Fruit fly (Drosophila melanogaster) whole organism, embryonic: ENCODE results near the gene Glg1.

Experiments used
- Ada2b ChIP-seq: fragments of 200-800 bp; sonication (Bioruptor generic); IDR thresholded peaks from 2 replicates; pipeline ENCODE4 v1.3.6; 2022; ENCODE audit warnings: missing biosample characterization, missing genetic modification characterization
- Asciz ChIP-seq: fragments of 200-800 bp; sonication (Bioruptor generic); optimal IDR thresholded peaks from 2 replicates; lab custom pipeline; 2017; ENCODE audit warnings: missing biosample characterization, mild to moderate bottlenecking, missing genetic modification characterization, missing genetic modification reagents
- BtbVII ChIP-seq: fragments of 200-800 bp; sonication (Bioruptor generic); optimal IDR thresholded peaks from 3 replicates; lab custom pipeline; 2017; ENCODE audit warnings: missing biosample characterization, mild to moderate bottlenecking, missing genetic modification characterization
- CG14710 ChIP-seq: fragments of 200-800 bp; sonication (Bioruptor generic); optimal IDR thresholded peaks from 3 replicates; lab custom pipeline; 2019; ENCODE audit warnings: missing biosample characterization, mild to moderate bottlenecking, missing genetic modification characterization, moderate library complexity
- CG14860 ChIP-seq: fragments of 200-800 bp; sonication (Bioruptor generic); IDR thresholded peaks from 3 replicates; pipeline ENCODE4 v1.3.6; 2022; ENCODE audit warnings: missing biosample characterization, missing genetic modification characterization; ENCODE audit not compliant: partially characterized antibody
- CG1529 ChIP-seq: fragments of 200-800 bp; sonication (Bioruptor generic); optimal IDR thresholded peaks from 3 replicates; lab custom pipeline; 2018; ENCODE audit warnings: missing biosample characterization, missing genetic modification characterization
- CG17328 ChIP-seq: fragments of 200-800 bp; sonication (Bioruptor generic); IDR thresholded peaks from 2 replicates; pipeline ENCODE4 v1.3.6; 2022; ENCODE audit warnings: missing biosample characterization, missing genetic modification characterization
- CG18011 ChIP-seq: fragments of 200-800 bp; sonication (Bioruptor generic); optimal IDR thresholded peaks from 2 replicates; lab custom pipeline; 2017; ENCODE audit warnings: missing biosample characterization, missing genetic modification characterization, mild to moderate bottlenecking, moderate library complexity, missing genotype
- CG1832 ChIP-seq: fragments of 200-800 bp; sonication (Bioruptor generic); optimal IDR thresholded peaks from 2 replicates; lab custom pipeline; 2017; ENCODE audit warnings: missing biosample characterization, mild to moderate bottlenecking, missing genetic modification characterization, inconsistent platforms
- CG18619 ChIP-seq: fragments of 200-800 bp; sonication (Bioruptor generic); optimal IDR thresholded peaks from 3 replicates; lab custom pipeline; 2017; ENCODE audit warnings: missing biosample characterization, mild to moderate bottlenecking, missing genetic modification characterization
- CG2116 ChIP-seq: fragments of 200-800 bp; sonication (Bioruptor generic); optimal IDR thresholded peaks from 3 replicates; lab custom pipeline; 2018; ENCODE audit warnings: missing biosample characterization, mild to moderate bottlenecking, missing genetic modification characterization
- CG30403 ChIP-seq: fragments of 200-800 bp; sonication (Bioruptor generic); optimal IDR thresholded peaks from 3 replicates; lab custom pipeline; 2016; ENCODE audit warnings: missing biosample characterization, missing genetic modification characterization
- CG3065 ChIP-seq: fragments of 200-800 bp; sonication (Bioruptor generic); optimal IDR thresholded peaks from 2 replicates; lab custom pipeline; 2016; ENCODE audit warnings: missing biosample characterization, missing genetic modification characterization
- CG32532 ChIP-seq: fragments of 200-800 bp; sonication (Bioruptor generic); IDR thresholded peaks from 2 replicates; pipeline ENCODE4 v1.3.6; 2022; ENCODE audit warnings: missing biosample characterization, missing genetic modification characterization
- CG3726 ChIP-seq: fragments of 200-800 bp; sonication (Bioruptor generic); IDR thresholded peaks from 3 replicates; pipeline ENCODE4, ENCODE4 v1.3.6; 2022; ENCODE audit warnings: missing biosample characterization, missing genetic modification characterization
- CG4328 ChIP-seq: fragments of 200-800 bp; sonication (Bioruptor generic); optimal IDR thresholded peaks from 3 replicates; lab custom pipeline; 2017; ENCODE audit warnings: missing biosample characterization, missing genetic modification reagents, missing genetic modification characterization
- CG6813 ChIP-seq: fragments of 200-800 bp; sonication (Bioruptor generic); optimal IDR thresholded peaks from 2 replicates; lab custom pipeline; 2017; ENCODE audit warnings: missing biosample characterization, missing genetic modification characterization, mild to moderate bottlenecking, moderate library complexity, missing genetic modification reagents
- CG7372 ChIP-seq: fragments of 200-800 bp; sonication (Bioruptor generic); IDR thresholded peaks from 2 replicates; pipeline ENCODE4 v1.3.6; 2022; ENCODE audit warnings: missing biosample characterization, missing genetic modification characterization
- CG9932 ChIP-seq: fragments of 200-800 bp; sonication (Bioruptor generic); IDR thresholded peaks from 2 replicates; pipeline ENCODE4 v1.3.6; 2022; ENCODE audit warnings: missing biosample characterization, missing genetic modification characterization
- Chrac-16 ChIP-seq: fragments of 200-800 bp; sonication (Bioruptor generic); optimal IDR thresholded peaks from 3 replicates; lab custom pipeline; 2016; ENCODE audit warnings: missing biosample characterization, missing genetic modification characterization
- CrebB ChIP-seq: fragments of 200-800 bp; sonication (Bioruptor generic); optimal IDR thresholded peaks from 3 replicates; lab custom pipeline; 2018; ENCODE audit warnings: missing biosample characterization, mild to moderate bottlenecking, missing genetic modification characterization
- D19B ChIP-seq: fragments of 200-800 bp; sonication (Bioruptor generic); optimal IDR thresholded peaks from 2 replicates; lab custom pipeline; 2017; ENCODE audit warnings: missing biosample characterization, mild to moderate bottlenecking, missing genetic modification characterization
- Dip2 ChIP-seq: fragments of 200-800 bp; sonication (Bioruptor generic); IDR thresholded peaks from 2 replicates; pipeline ENCODE4 v1.3.6; 2022; ENCODE audit warnings: missing biosample characterization, missing genetic modification characterization
- Eip74EF ChIP-seq, 2 experiments: fragments of 200-800 bp in 1 of 2; fragments of >200 bp in 1 of 2; sonication (Bioruptor generic) in 1 of 2; optimal IDR thresholded peaks; 2 replicates each; lab custom pipeline; 2017 to 2019; ENCODE audit warnings: missing biosample characterization in 2 of 2, missing genetic modification characterization in 2 of 2, mild to moderate bottlenecking in 1 of 2, moderate library complexity in 1 of 2
- GATAe ChIP-seq: fragments of 200-800 bp; sonication (Bioruptor generic); conservative IDR thresholded peaks from 2 replicates; pipeline ENCODE4 v1.3.6; 2022; ENCODE audit warnings: missing biosample characterization, missing genetic modification characterization
- HmgD ChIP-seq: fragments of 200-800 bp; sonication (Bioruptor generic); optimal IDR thresholded peaks from 3 replicates; lab custom pipeline; 2016; ENCODE audit warnings: missing biosample characterization, missing genetic modification characterization
- Kr ChIP-seq: fragments of 200-800 bp; sonication (Bioruptor generic); optimal IDR thresholded peaks from 2 replicates; lab custom pipeline; 2017; ENCODE audit warnings: missing biosample characterization, mild to moderate bottlenecking, missing genetic modification characterization
- NfI ChIP-seq: fragments of 200-800 bp; sonication (Bioruptor generic); optimal IDR thresholded peaks from 3 replicates; lab custom pipeline; 2018; ENCODE audit warnings: missing biosample characterization, mild to moderate bottlenecking, missing genetic modification characterization, moderate library complexity
- PHDP ChIP-seq: fragments of 200-800 bp; sonication (Bioruptor generic); optimal IDR thresholded peaks from 3 replicates; lab custom pipeline; 2018; ENCODE audit warnings: missing biosample characterization, mild to moderate bottlenecking, missing genetic modification characterization, moderate library complexity
- Sox100B ChIP-seq: fragments of 200-800 bp; sonication (Bioruptor generic); optimal IDR thresholded peaks from 3 replicates; lab custom pipeline; 2018; ENCODE audit warnings: missing biosample characterization, mild to moderate bottlenecking, missing genetic modification characterization
- Sry-δ ChIP-seq: fragments of 200-800 bp; sonication (Bioruptor generic); optimal IDR thresholded peaks from 2 replicates; lab custom pipeline; 2016; ENCODE audit warnings: missing biosample characterization, missing genetic modification characterization
- Taf1 ChIP-seq: fragments of 200-800 bp; sonication (Bioruptor generic); IDR thresholded peaks from 2 replicates; pipeline ENCODE4 v1.3.6; 2022; ENCODE audit warnings: missing biosample characterization, missing genetic modification characterization
- amos ChIP-seq: fragments of 200-800 bp; sonication (Bioruptor generic); IDR thresholded peaks from 2 replicates; pipeline ENCODE4 v1.3.6; 2022; ENCODE audit warnings: missing biosample characterization, missing genetic modification characterization; ENCODE audit not compliant: partially characterized antibody
- gce ChIP-seq: fragments of 200-800 bp; sonication (Bioruptor generic); IDR thresholded peaks from 3 replicates; pipeline ENCODE4 v1.3.6; 2022; ENCODE audit warnings: missing biosample characterization, missing genetic modification characterization
- gro ChIP-seq: fragments of 200-800 bp; sonication (Bioruptor generic); optimal IDR thresholded peaks from 2 replicates; lab custom pipeline; 2016; ENCODE audit warnings: missing biosample characterization, missing genetic modification characterization
- odd ChIP-seq: fragments of 200-800 bp; sonication (Bioruptor generic); optimal IDR thresholded peaks from 2 replicates; lab custom pipeline; 2017; ENCODE audit warnings: missing biosample characterization, mild to moderate bottlenecking, missing genetic modification characterization
- onecut ChIP-seq: fragments of 200-800 bp; sonication (Bioruptor generic); IDR thresholded peaks from 2 replicates; pipeline ENCODE4 v1.3.6; 2022; ENCODE audit warnings: missing biosample characterization, missing genetic modification characterization
- ranshi ChIP-seq: fragments of 200-800 bp; sonication (Bioruptor generic); IDR thresholded peaks from 2 replicates; pipeline ENCODE4 v1.3.6; 2022; ENCODE audit warnings: missing biosample characterization, missing genetic modification characterization
- tgo ChIP-seq: fragments of 200-800 bp; sonication (Bioruptor generic); IDR thresholded peaks from 3 replicates; pipeline ENCODE4 v1.3.6; 2022; ENCODE audit warnings: missing biosample characterization, missing genetic modification characterization
- tin ChIP-seq: fragments of 200-800 bp; sonication (Bioruptor generic); optimal IDR thresholded peaks from 3 replicates; lab custom pipeline; 2016; ENCODE audit warnings: missing biosample characterization, missing genetic modification characterization
- z ChIP-seq: fragments of 200-800 bp; sonication (Bioruptor generic); IDR thresholded peaks from 3 replicates; pipeline ENCODE4 v1.3.6; 2022; ENCODE audit warnings: missing biosample characterization, missing genetic modification characterization

Gene Glg1

dm6 chr3L:21496865-21497634, 10.3 kb downstream of the Glg1 start, which contains the start of gene Hr78 (continued):
- no peak for TF ChIP-seq Sry-δ (GFP tag; lab: Kevin White, UChicago)
- peak; percentile 77 for TF ChIP-seq NfI (GFP tag; lab: Kevin White, UChicago)
- TF ChIP-seq CG9932: peak; percentile 49
- TF ChIP-seq CG17328 (GFP tag; lab: Robert Waterston, UW): peak; percentile 66; the same call in 1 of the 2 replicates
- TF ChIP-seq D19B: peak; percentile 69
- no peak for TF ChIP-seq Kr (GFP tag; lab: Kevin White, UChicago)
- peak; percentile 58 for TF ChIP-seq Chrac-16 (GFP tag; lab: Kevin White, UChicago)
- TF ChIP-seq CG14710 (tag; lab: Kevin White, UChicago): peak; percentile 72
- no peak for TF ChIP-seq HmgD (GFP tag; lab: Kevin White, UChicago)
- no peak for TF ChIP-seq gro (GFP tag; lab: Kevin White, UChicago)
- TF ChIP-seq Ada2b (GFP tag; lab: Robert Waterston, UW): peak; percentile 63
- peak; percentile 60; the same call in 2 of the 3 replicates for TF ChIP-seq tgo (GFP tag; lab: Robert Waterston, UW)
- no peak for TF ChIP-seq GATAe (GFP tag; lab: Robert Waterston, UW)
- TF ChIP-seq amos (GFP tag; lab: Robert Waterston, UW): peak; percentile 18; the same call in 1 of the 2 replicates
- peak; percentile 86 for TF ChIP-seq Asciz
- peak; percentile 74 for TF ChIP-seq CG18619 (GFP tag; lab: Kevin White, UChicago)
- no peak for TF ChIP-seq CG14860
- TF ChIP-seq CG18011 (GFP tag; lab: Kevin White, UChicago): peak; percentile 54
- peak; percentile 48 for TF ChIP-seq CG2116
- 0 out of 3 replicates have a peak, but pooled peaks have one; percentile 48 for TF ChIP-seq gce (GFP tag; lab: Robert Waterston, UW)
- no peak for TF ChIP-seq CG1832 (GFP tag; lab: Kevin White, UChicago)
- peak in 1 of 2 experiments; percentile 79 for TF ChIP-seq Eip74EF (GFP tag; optimal IDR thresholded peaks at IDR 0.05; lab: Kevin White, UChicago)
- peak; percentile 89 for TF ChIP-seq PHDP (tag; lab: Kevin White, UChicago)
- peak; percentile 51; the same call in 1 of the 2 replicates for TF ChIP-seq onecut (GFP tag; lab: Robert Waterston, UW)
- TF ChIP-seq Taf1 (GFP tag; lab: Robert Waterston, UW): peak; percentile 19; the same call in 1 of the 2 replicates
- TF ChIP-seq CG1529 (GFP tag; lab: Kevin White, UChicago): peak; percentile 57
- TF ChIP-seq CrebB: peak; percentile 17
- TF ChIP-seq CG32532 (GFP tag; lab: Robert Waterston, UW): peak; percentile 77
- peak; percentile 85 for TF ChIP-seq CG6813
- peak; percentile 90 for TF ChIP-seq BtbVII (GFP tag; lab: Kevin White, UChicago)
- no peak for TF ChIP-seq Dip2
- peak; percentile 51 for TF ChIP-seq tin (GFP tag; lab: Kevin White, UChicago)
- TF ChIP-seq CG4328 (GFP tag; lab: Kevin White, UChicago): peak; percentile 77
- TF ChIP-seq odd: peak; percentile 87
- no peak for TF ChIP-seq CG3726 (GFP tag; lab: Robert Waterston, UW)
- TF ChIP-seq CG3065 (GFP tag; lab: Kevin White, UChicago): peak; percentile 24
- peak; percentile 66 for TF ChIP-seq CG7372 (GFP tag; lab: Robert Waterston, UW)
- TF ChIP-seq Sox100B (GFP tag; lab: Kevin White, UChicago): peak; percentile 90
- peak; percentile 50 for TF ChIP-seq ranshi (GFP tag; lab: Robert Waterston, UW)
- no peak for TF ChIP-seq z (GFP tag; lab: Robert Waterston, UW)
- TF ChIP-seq CG30403 (GFP tag; lab: Kevin White, UChicago): peak; percentile 55
